Worm (Caenorhabditis elegans) whole organism, L4/young adult: Measurements from ENCODE around the gene clec-47.

ENCODE experiments used
- dao-5 ChIP-seq: sonication (generic microtip); optimal IDR thresholded peaks from 2 replicates; lab custom pipeline; 2016; ENCODE audit warnings: missing genotype, missing genetic modification characterization, moderate library complexity, missing compliant biosample characterization
- him-1 ChIP-seq: sonication (generic microtip); optimal IDR thresholded peaks from 2 replicates; lab custom pipeline; 2016; ENCODE audit warnings: missing genotype, missing genetic modification reagents, missing genetic modification characterization, missing compliant biosample characterization

ce11 chrV:15158691-15159090, 16.9 kb upstream of the clec-47 start, which contains the start of gene str-45:
- TF ChIP-seq him-1 (tag; lab: Kevin White, UChicago): no peak
- TF ChIP-seq dao-5 (tag; lab: Kevin White, UChicago): no peak
